Worm (Caenorhabditis elegans) whole organism, mixed stage, embryonic: ENCODE measurements around the gene ZC513.14.
A peak's percentile ranks its signal among the peaks of the same experiment; 100 is the strongest.

Experiments
- M03D4.4 ChIP-seq: sonication (generic microtip); optimal IDR thresholded peaks from 2 replicates; lab custom pipeline; 2017; ENCODE audit warnings: mild to moderate bottlenecking, missing genetic modification characterization, missing compliant biosample characterization
- bed-3 ChIP-seq: fragments of 200-800 bp; sonication (Bioruptor generic); optimal IDR thresholded peaks from 3 replicates; lab custom pipeline; 2018; ENCODE audit warnings: mild to moderate bottlenecking, missing genetic modification characterization, moderate library complexity, missing compliant biosample characterization
- blmp-1 ChIP-seq: fragments of 150-350 bp; optimal IDR thresholded peaks from 2 replicates; lab custom pipeline; 2014; ENCODE audit warnings: missing biosample characterization, missing genetic modification characterization
- ceh-43 ChIP-seq: fragments of 200-800 bp; sonication (Bioruptor generic); optimal IDR thresholded peaks from 2 replicates; lab custom pipeline; 2018; ENCODE audit warnings: mild to moderate bottlenecking, missing genetic modification characterization, moderate library complexity, missing compliant biosample characterization
- ceh-83 ChIP-seq: fragments of 200-800 bp; sonication (Bioruptor generic); optimal IDR thresholded peaks from 2 replicates; lab custom pipeline; 2018; ENCODE audit warnings: mild to moderate bottlenecking, missing genetic modification characterization, missing compliant biosample characterization
- ces-1 ChIP-seq: fragments of 150-350 bp; optimal IDR thresholded peaks from 2 replicates; lab custom pipeline; 2014; ENCODE audit warnings: missing biosample characterization, missing genetic modification reagents, missing genetic modification characterization
- cnd-1 ChIP-seq: fragments of 200-800 bp; sonication (Bioruptor generic); optimal IDR thresholded peaks from 2 replicates; lab custom pipeline; 2018; ENCODE audit warnings: mild to moderate bottlenecking, missing genetic modification characterization, missing compliant biosample characterization
- drap-1 ChIP-seq: fragments of 200-800 bp; sonication (Bioruptor generic); optimal IDR thresholded peaks from 3 replicates; lab custom pipeline; 2018; ENCODE audit warnings: mild to moderate bottlenecking, missing genetic modification characterization, missing compliant biosample characterization
- elt-1 ChIP-seq: sonication (generic microtip); optimal IDR thresholded peaks from 2 replicates; lab custom pipeline; 2017; ENCODE audit warnings: missing genetic modification characterization, mild to moderate bottlenecking, missing compliant biosample characterization, antibody characterized with exemption, moderate library complexity, borderline replicate concordance; ENCODE audit not compliant: insufficient read depth
- elt-3 ChIP-seq: fragments of 150-350 bp; optimal IDR thresholded peaks from 2 replicates; lab custom pipeline; 2014; ENCODE audit warnings: missing biosample characterization, missing genetic modification characterization
- ham-2 ChIP-seq: fragments of 200-800 bp; sonication (Bioruptor generic); optimal IDR thresholded peaks from 2 replicates; lab custom pipeline; 2018; ENCODE audit warnings: mild to moderate bottlenecking, missing genetic modification characterization, missing compliant biosample characterization
- hlh-1 ChIP-seq: fragments of 150-350 bp; optimal IDR thresholded peaks from 2 replicates; lab custom pipeline; 2014; ENCODE audit warnings: missing biosample characterization, missing genetic modification reagents, missing genetic modification characterization
- lin-13 ChIP-seq: fragments of 150-350 bp; optimal IDR thresholded peaks from 2 replicates; lab custom pipeline; 2014; ENCODE audit warnings: missing biosample characterization, missing genetic modification characterization
- lin-32 ChIP-seq: fragments of 200-800 bp; sonication (Bioruptor generic); optimal IDR thresholded peaks from 2 replicates; lab custom pipeline; 2018; ENCODE audit warnings: mild to moderate bottlenecking, missing genetic modification characterization, missing compliant biosample characterization
- lsy-2 ChIP-seq: fragments of 150-350 bp; optimal IDR thresholded peaks from 2 replicates; lab custom pipeline; 2014; ENCODE audit warnings: missing biosample characterization, missing genetic modification characterization
- mab-5 ChIP-seq: fragments of 150-350 bp; optimal IDR thresholded peaks from 2 replicates; lab custom pipeline; 2014; ENCODE audit warnings: missing biosample characterization, missing genetic modification characterization
- mep-1 ChIP-seq: fragments of 150-350 bp; optimal IDR thresholded peaks from 2 replicates; lab custom pipeline; 2017; ENCODE audit warnings: missing biosample characterization, missing genetic modification reagents, missing genetic modification characterization, inconsistent platforms
- mls-2 ChIP-seq: sonication (generic microtip); optimal IDR thresholded peaks from 2 replicates; lab custom pipeline; 2016; ENCODE audit warnings: mild to moderate bottlenecking, missing genetic modification characterization, moderate library complexity, missing compliant biosample characterization
- nhr-12 ChIP-seq: fragments of 150-350 bp; optimal IDR thresholded peaks from 2 replicates; lab custom pipeline; 2014; ENCODE audit warnings: missing biosample characterization, missing genetic modification characterization
- nhr-2 ChIP-seq: fragments of 150-350 bp; optimal IDR thresholded peaks from 2 replicates; lab custom pipeline; 2014; ENCODE audit warnings: missing biosample characterization, missing genetic modification characterization
- nhr-237 ChIP-seq: fragments of 150-350 bp; optimal IDR thresholded peaks from 2 replicates; lab custom pipeline; 2014; ENCODE audit warnings: missing biosample characterization, missing genetic modification characterization
- nhr-28 ChIP-seq: fragments of 150-350 bp; optimal IDR thresholded peaks from 2 replicates; lab custom pipeline; 2014; ENCODE audit warnings: missing biosample characterization, missing genetic modification characterization
- nhr-76 ChIP-seq: sonication (generic microtip); optimal IDR thresholded peaks from 2 replicates; lab custom pipeline; 2017; ENCODE audit warnings: missing biosample characterization, missing genetic modification characterization
- pha-4 ChIP-seq: fragments of 150-350 bp; optimal IDR thresholded peaks from 2 replicates; lab custom pipeline; 2018; ENCODE audit warnings: missing biosample characterization, missing genetic modification reagents, missing genetic modification characterization
- sem-2 ChIP-seq: fragments of 200-800 bp; sonication (Bioruptor generic); optimal IDR thresholded peaks from 2 replicates; lab custom pipeline; 2018; ENCODE audit warnings: mild to moderate bottlenecking, missing genetic modification characterization, missing compliant biosample characterization
- snpc-4 ChIP-seq: fragments of 150-350 bp; optimal IDR thresholded peaks from 2 replicates; lab custom pipeline; 2014; ENCODE audit warnings: missing biosample characterization, missing genetic modification characterization
- sptf-1 ChIP-seq: sonication (generic microtip); optimal IDR thresholded peaks from 2 replicates; lab custom pipeline; 2017; ENCODE audit warnings: mild to moderate bottlenecking, missing genetic modification characterization, moderate library complexity, missing compliant biosample characterization
- tbx-8 ChIP-seq: fragments of 200-800 bp; sonication (Bioruptor generic); optimal IDR thresholded peaks from 2 replicates; lab custom pipeline; 2018; ENCODE audit warnings: mild to moderate bottlenecking, missing genetic modification characterization, moderate library complexity, missing compliant biosample characterization
- unc-120 ChIP-seq: sonication (generic microtip); optimal IDR thresholded peaks from 2 replicates; lab custom pipeline; 2017; ENCODE audit warnings: missing genetic modification characterization, missing compliant biosample characterization; ENCODE audit not compliant: poor library complexity, severe bottlenecking
- unc-39 ChIP-seq: fragments of 150-350 bp; optimal IDR thresholded peaks from 2 replicates; lab custom pipeline; 2014; ENCODE audit warnings: missing biosample characterization, missing genetic modification characterization
- unc-62 ChIP-seq: fragments of 150-350 bp; optimal IDR thresholded peaks from 2 replicates; lab custom pipeline; 2014; ENCODE audit warnings: missing biosample characterization, missing genetic modification reagents, missing genetic modification characterization
- zip-8 ChIP-seq: fragments of 150-350 bp; optimal IDR thresholded peaks from 2 replicates; lab custom pipeline; 2014; ENCODE audit warnings: missing biosample characterization, missing genetic modification characterization
- ztf-11 ChIP-seq: fragments of 150-350 bp; optimal IDR thresholded peaks from 2 replicates; lab custom pipeline; 2014; ENCODE audit warnings: missing biosample characterization, missing genetic modification characterization

The ZC513.14 gene

ce11 chrV:8073162-8073561 is 37.3 kb upstream of the ZC513.14 start:
- TF ChIP-seq elt-3 (tag; lab: Kevin White, UChicago) = peak; percentile 78
- TF ChIP-seq sem-2 = no peak
- TF ChIP-seq, all 35 proteins: peak for 1

- TF ChIP-seq ham-2 (GFP tag; lab: Kevin White, UChicago) (no peak), ceh-43 (GFP tag; lab: Kevin White, UChicago) (no peak), lin-32 (GFP tag; lab: Kevin White, UChicago) (no peak), nhr-237 (tag; lab: Kevin White, UChicago) (no peak)
Observed at ce11 chrV:8072047-8072446, 36.2 kb upstream of the ZC513.14 start, which contains the start of gene str-144. Gene str-144 (minus strand): TSS chrV:8072147.

DNA sequence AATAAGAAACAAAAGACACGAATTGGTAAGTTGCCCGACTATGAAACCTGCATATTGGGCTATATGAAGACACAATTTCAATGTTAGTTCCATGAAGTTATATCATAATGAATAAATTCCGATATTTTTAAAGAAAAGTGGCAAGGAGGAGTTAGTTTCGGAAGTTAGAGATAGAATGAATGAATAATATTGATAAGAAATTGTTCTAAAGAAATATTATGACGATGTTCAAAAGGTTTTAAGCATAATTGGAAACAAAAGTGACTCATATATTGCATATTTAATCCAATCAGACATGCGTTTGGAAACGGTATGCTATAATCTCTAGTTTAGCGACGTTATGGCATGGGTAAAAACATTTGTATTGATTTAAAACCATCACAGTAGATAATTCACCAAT is 33.8 kb upstream of the ZC513.14 start, which contains the start of gene str-143:
str-143 (minus strand) TSS at position 101 of the 400 bp plus-strand sequence.
- no peak for TF ChIP-seq lin-13 (tag; lab: Kevin White, UChicago)
- no peak for TF ChIP-seq lsy-2 (tag; lab: Kevin White, UChicago)
- TF ChIP-seq sem-2 = no peak
- no peak for TF ChIP-seq zip-8 (tag; lab: Kevin White, UChicago)
- TF ChIP-seq hlh-1 = no peak
- no peak for TF ChIP-seq elt-3 (tag; lab: Kevin White, UChicago)
- no peak for TF ChIP-seq unc-62 (GFP tag; lab: Kevin White, UChicago)
- no peak for TF ChIP-seq mep-1 (tag; lab: Kevin White, UChicago)
- TF ChIP-seq ham-2 (GFP tag; lab: Kevin White, UChicago) = no peak
- no peak for TF ChIP-seq blmp-1 (tag; lab: Kevin White, UChicago)
- no peak for TF ChIP-seq unc-120 (tag; lab: Kevin White, UChicago)
- TF ChIP-seq nhr-76 (tag; lab: Kevin White, UChicago) = no peak
- no peak for TF ChIP-seq drap-1 (GFP tag; lab: Kevin White, UChicago)
- TF ChIP-seq nhr-28 (tag; lab: Kevin White, UChicago) = no peak
- TF ChIP-seq M03D4.4 (tag; lab: Kevin White, UChicago) = no peak
- no peak for TF ChIP-seq nhr-12
- no peak for TF ChIP-seq ces-1 (GFP tag; lab: Kevin White, UChicago)
- TF ChIP-seq ztf-11 (tag; lab: Kevin White, UChicago) = no peak
- no peak for TF ChIP-seq nhr-2

DNA sequence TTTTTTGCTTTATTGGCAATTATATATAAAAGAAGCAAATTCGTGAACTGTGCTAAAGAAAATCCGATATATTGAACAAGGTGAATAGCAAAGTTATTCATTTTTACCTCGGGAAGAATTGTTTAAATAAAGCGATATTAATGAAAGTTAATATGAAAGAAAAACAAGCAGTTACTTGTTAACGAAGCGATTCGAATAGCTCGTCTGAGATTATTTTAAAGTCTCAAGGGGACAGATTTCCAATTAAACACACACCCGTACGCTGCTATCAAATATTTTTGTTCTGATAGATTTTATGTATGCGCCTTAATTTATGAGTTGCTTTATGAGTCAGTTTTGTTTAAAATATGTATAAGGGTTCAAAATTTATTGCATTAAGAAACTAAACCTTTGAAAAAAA is 32.0 kb upstream of the ZC513.14 start, which contains the start of gene str-140:
str-140 (minus strand) TSS at position 101 of the 400 bp plus-strand sequence.
- no peak for TF ChIP-seq unc-39 (tag; lab: Kevin White, UChicago)
- TF ChIP-seq zip-8 (tag; lab: Kevin White, UChicago) = no peak
- TF ChIP-seq pha-4 (tag; lab: Kevin White, UChicago) = no peak
- no peak for TF ChIP-seq snpc-4 (tag; lab: Kevin White, UChicago)
- no peak for TF ChIP-seq nhr-76 (tag; lab: Kevin White, UChicago)

ce11 chrV:8062074-8062473 is 26.2 kb upstream of the ZC513.14 start, which contains the start of gene str-139:
Gene str-139 (minus strand): TSS chrV:8062174.
- TF ChIP-seq ztf-11 (tag; lab: Kevin White, UChicago) (no peak), snpc-4 (tag; lab: Kevin White, UChicago) (no peak), lin-32 (GFP tag; lab: Kevin White, UChicago) (no peak), lin-13 (tag; lab: Kevin White, UChicago) (no peak), nhr-237 (tag; lab: Kevin White, UChicago) (no peak), bed-3 (no peak), drap-1 (GFP tag; lab: Kevin White, UChicago) (no peak), tbx-8 (GFP tag; lab: Kevin White, UChicago) (no peak), nhr-12 (no peak), mab-5 (tag; lab: Kevin White, UChicago) (no peak), zip-8 (tag; lab: Kevin White, UChicago) (no peak), mep-1 (tag; lab: Kevin White, UChicago) (no peak)

DNA sequence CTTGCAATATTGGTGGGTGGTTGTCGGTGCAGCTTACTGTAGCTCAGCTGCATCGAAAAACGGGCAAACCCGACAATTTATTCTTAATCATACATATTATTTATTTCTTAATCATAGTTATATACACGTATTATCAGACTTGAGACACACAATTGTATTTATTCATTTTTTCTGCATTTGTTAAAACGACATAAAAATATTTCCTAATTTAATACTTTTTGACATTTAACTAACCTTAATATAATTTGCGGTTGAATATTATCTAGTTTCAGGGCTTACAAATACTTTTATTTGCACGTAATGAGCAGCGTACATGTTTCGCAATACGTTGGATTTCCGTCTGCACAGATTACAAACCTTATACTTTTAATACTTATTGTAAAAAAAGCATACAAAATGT is 22.5 kb upstream of the ZC513.14 start, which contains the start of gene str-138:
str-138 (plus strand) TSS at position 301 of the 400 bp plus-strand sequence.
- TF ChIP-seq cnd-1 (tag; lab: Kevin White, UChicago) (no peak), ceh-83 (GFP tag; lab: Kevin White, UChicago) (no peak), lin-13 (tag; lab: Kevin White, UChicago) (no peak), elt-1 (no peak), blmp-1 (tag; lab: Kevin White, UChicago) (no peak), sptf-1 (tag; lab: Kevin White, UChicago) (no peak), ham-2 (GFP tag; lab: Kevin White, UChicago) (no peak), nhr-2 (no peak), mls-2 (no peak), mep-1 (tag; lab: Kevin White, UChicago) (no peak), nhr-76 (tag; lab: Kevin White, UChicago) (no peak), pha-4 (tag; lab: Kevin White, UChicago) (no peak), elt-3 (tag; lab: Kevin White, UChicago) (no peak)
